Worm (Caenorhabditis elegans): ENCODE measurements around the gene F33G12.3.

F33G12.3 gene

DNA sequence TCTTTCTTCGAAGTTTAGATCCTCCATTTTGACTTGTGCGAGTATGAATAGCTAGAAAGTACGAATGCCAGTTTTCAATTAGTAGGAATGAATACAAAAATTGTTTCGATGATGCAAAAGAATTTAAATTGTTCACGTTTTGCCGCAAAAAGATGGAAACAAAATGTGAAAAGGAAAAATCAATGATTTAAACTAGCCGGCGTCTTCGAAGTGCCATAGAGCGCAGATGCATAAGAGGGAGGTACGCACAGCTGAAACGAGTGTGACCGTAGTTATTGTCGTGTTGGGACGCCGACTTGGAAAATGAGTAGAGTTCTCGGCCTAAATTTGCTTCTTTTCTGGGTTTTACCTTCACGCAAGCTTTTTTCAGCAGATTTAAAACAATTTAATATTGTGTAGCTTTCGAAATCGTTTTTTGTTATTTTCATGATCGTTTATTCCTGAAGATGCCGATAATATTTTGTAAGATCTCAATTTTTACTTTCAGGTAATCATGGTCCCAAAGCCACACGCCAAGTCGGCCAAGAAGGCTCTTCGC lies 21.4 kb upstream of the F33G12.3 start, which contains the start of the genes ify-1 and rpl-22 (continued):
- TF ChIP-seq snpc-1.1 (tag; optimal IDR thresholded peaks at IDR 0.05; ENCODE audit: insufficient read depth) (peak; percentile 81), egrh-3 (GFP tag; IDR thresholded peaks at IDR 0.05) (peak; percentile 77), sdz-38 (tag; optimal IDR thresholded peaks at IDR 0.05) (no peak), Y56A3A.18 (GFP tag; IDR thresholded peaks at IDR 0.05) (peak; percentile 67; the same call in 1 of the 2 replicates), B0336.3 (GFP tag; IDR thresholded peaks at IDR 0.05) (peak; percentile 68; the same call in 1 of the 2 replicates), snpc-1.3 (tag; optimal IDR thresholded peaks at IDR 0.05; ENCODE audit: insufficient read depth) (peak; percentile 60), ceh-79 (tag; optimal IDR thresholded peaks at IDR 0.05) (no peak), nhr-120 (GFP tag; IDR thresholded peaks at IDR 0.05) (no peak), mxl-1 (tag; optimal IDR thresholded peaks at IDR 0.05) (peak; percentile 37), nhr-179 (tag; optimal IDR thresholded peaks at IDR 0.05) (no peak), dpff-1 (tag; optimal IDR thresholded peaks at IDR 0.05) (no peak), Y67H2A.10 (GFP tag; conservative IDR thresholded peaks at IDR 0.05) (no peak), dpl-1 (GFP tag; optimal IDR thresholded peaks at IDR 0.05) (peak; percentile 82), bed-1 (GFP tag; IDR thresholded peaks at IDR 0.05) (no peak), B0019.2 (GFP tag; conservative IDR thresholded peaks at IDR 0.05) (0 out of 2 replicates have a peak, but pooled peaks have one; percentile 38), attf-5 (GFP tag; optimal IDR thresholded peaks at IDR 0.05) (peak; percentile 86), ztf-28 (GFP tag; IDR thresholded peaks at IDR 0.05) (0 out of 2 replicates have a peak, but pooled peaks have one; percentile 42), Y53G8AR.9 (GFP tag; conservative IDR thresholded peaks at IDR 0.05) (peak; percentile 52; the same call in 1 of the 2 replicates), repo-1 (tag; optimal IDR thresholded peaks at IDR 0.05) (no peak), chd-7 (tag; optimal IDR thresholded peaks at IDR 0.05) (no peak), lin-40 (tag; optimal IDR thresholded peaks at IDR 0.05) (peak; percentile 79), pbrm-1 (GFP tag; IDR thresholded peaks at IDR 0.05) (peak; percentile 89), F22D6.2 (tag; optimal IDR thresholded peaks at IDR 0.05) (no peak), F49E8.2 (tag; optimal IDR thresholded peaks at IDR 0.05; ENCODE audit: insufficient read depth) (peak; percentile 93), B0261.1 (tag; optimal IDR thresholded peaks at IDR 0.05) (peak; percentile 34), tbx-9 (tag; optimal IDR thresholded peaks at IDR 0.05; ENCODE audit: borderline replicate concordance) (no peak), ztf-26 (tag; optimal IDR thresholded peaks at IDR 0.05) (peak; percentile 26), ztf-18 (tag; optimal IDR thresholded peaks at IDR 0.05) (peak; percentile 63), ama-1 (optimal IDR thresholded peaks at IDR 0.05) (no peak), ama-1 (GFP tag; optimal IDR thresholded peaks at IDR 0.05) (no peak), snpc-3.4 (tag; optimal IDR thresholded peaks at IDR 0.05) (peak; percentile 81), hlh-12 (tag; optimal IDR thresholded peaks at IDR 0.05) (no peak), snpc-4 (GFP tag; optimal IDR thresholded peaks at IDR 0.05) (peak; percentile 78), snpc-4 (tag; optimal IDR thresholded peaks at IDR 0.05) (peak; percentile 89 to 92 (median 90)), athp-1 (tag; optimal IDR thresholded peaks at IDR 0.05) (peak; percentile 73), hrde-1 (tag; optimal IDR thresholded peaks at IDR 0.05; ENCODE audit: borderline replicate concordance) (peak; percentile 45), lin-35 (GFP tag; optimal IDR thresholded peaks at IDR 0.05) (peak; percentile 8 to 91 (median 70)), T26A5.8 (tag; optimal IDR thresholded peaks at IDR 0.05) (no peak), F23B12.7 (tag; optimal IDR thresholded peaks at IDR 0.05; ENCODE audit: insufficient read depth) (peak; percentile 79), T07F8.4 (tag; optimal IDR thresholded peaks at IDR 0.05) (no peak), ceh-58 (GFP tag; IDR thresholded peaks at IDR 0.05) (no peak), madf-6 (GFP tag; IDR thresholded peaks at IDR 0.05) (peak; percentile 94), nfyb-1 (GFP tag; IDR thresholded peaks at IDR 0.05) (peak; percentile 77), lir-1 (GFP tag; conservative IDR thresholded peaks at IDR 0.05) (peak; percentile 39; the same call in 1 of the 2 replicates), K12H6.12 (tag; optimal IDR thresholded peaks at IDR 0.05) (peak; percentile 56), F57C9.4 (tag; optimal IDR thresholded peaks at IDR 0.05) (peak; percentile 6), F37B4.10 (GFP tag; IDR thresholded peaks at IDR 0.05) (no peak), attf-6 (GFP tag; IDR thresholded peaks at IDR 0.05) (no peak)
